Worm (Caenorhabditis elegans): ENCODE results near the gene lgc-8.

Gene lgc-8

DNA sequence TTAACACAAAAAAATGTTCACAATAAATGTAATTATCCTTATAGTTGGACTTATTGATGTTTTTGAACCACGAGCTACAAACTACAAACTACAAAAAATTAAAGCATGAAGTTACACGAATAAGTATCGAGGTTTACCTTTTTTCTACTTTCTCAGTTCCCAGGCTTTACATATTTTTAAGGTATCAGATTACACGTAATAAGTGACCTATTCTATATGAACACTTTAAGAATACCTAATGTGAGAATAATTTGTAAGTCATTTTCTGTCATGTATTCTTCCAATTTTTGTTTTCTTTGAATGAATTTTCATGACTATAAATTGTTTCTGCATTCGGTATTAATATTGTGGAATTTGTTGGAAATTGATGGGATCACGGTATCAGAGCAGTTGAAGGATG is at the start of gene lgc-8:
Gene lgc-8, plus strand, starts transcription at position 301 of the 400 bp plus-strand sequence.
- TF ChIP-seq lsy-2 (tag; optimal IDR thresholded peaks at IDR 0.05): no peak
- TF ChIP-seq sptf-1 (tag; optimal IDR thresholded peaks at IDR 0.05): no peak
- TF ChIP-seq dsc-1 (tag; optimal IDR thresholded peaks at IDR 0.05): no peak
- no peak for TF ChIP-seq zip-4 (GFP tag; optimal IDR thresholded peaks at IDR 0.05)
- no peak for TF ChIP-seq unc-130 (tag; optimal IDR thresholded peaks at IDR 0.05)
- TF ChIP-seq pag-3 (tag; optimal IDR thresholded peaks at IDR 0.05; ENCODE audit: borderline replicate concordance, insufficient read depth): no peak
- no peak for TF ChIP-seq lin-14 (GFP tag; optimal IDR thresholded peaks at IDR 0.05)
- no peak for TF ChIP-seq ceh-88 (GFP tag; IDR thresholded peaks at IDR 0.05)
- TF ChIP-seq blmp-1 (tag; optimal IDR thresholded peaks at IDR 0.05): no peak
- TF ChIP-seq elt-3 (tag; optimal IDR thresholded peaks at IDR 0.05): no peak

DNA sequence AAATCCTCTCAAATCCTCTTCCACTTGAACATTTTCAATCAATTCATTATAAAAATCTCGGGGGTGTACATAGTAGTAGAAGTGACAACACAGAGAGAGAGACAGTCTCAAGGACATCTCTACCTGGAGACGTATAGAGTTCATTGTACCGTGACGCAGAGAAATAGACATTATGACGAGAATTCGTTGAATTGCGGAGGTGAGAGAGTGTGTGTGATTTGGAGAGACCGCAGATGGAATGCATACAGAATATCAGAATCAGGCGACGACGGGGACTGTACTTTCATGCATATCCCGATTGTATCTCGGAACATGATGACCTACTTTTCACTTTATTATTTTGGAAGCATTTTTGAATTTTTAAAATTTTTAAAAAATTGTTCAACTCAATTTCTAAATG is 39.8 kb upstream of the lgc-8 start:
- TF ChIP-seq lir-3 (tag; optimal IDR thresholded peaks at IDR 0.05; ENCODE audit: poor library complexity) (no peak), egl-13 (tag; optimal IDR thresholded peaks at IDR 0.05) (no peak), zag-1 (tag; optimal IDR thresholded peaks at IDR 0.05) (no peak), vab-15 (tag; optimal IDR thresholded peaks at IDR 0.05) (no peak), mdl-1 (tag; optimal IDR thresholded peaks at IDR 0.05) (no peak), lsy-2 (tag; optimal IDR thresholded peaks at IDR 0.05) (peak; percentile 20 to 44), nhr-71 (tag; optimal IDR thresholded peaks at IDR 0.05) (peak; percentile 49), pax-3 (tag; optimal IDR thresholded peaks at IDR 0.05) (no peak), tlp-1 (tag; optimal IDR thresholded peaks at IDR 0.05) (no peak), aha-1 (tag; optimal IDR thresholded peaks at IDR 0.05) (no peak), fkh-8 (tag; optimal IDR thresholded peaks at IDR 0.05) (no peak), ceh-82 (tag; optimal IDR thresholded peaks at IDR 0.05) (no peak), nhr-90 (tag; optimal IDR thresholded peaks at IDR 0.05; ENCODE audit: poor library complexity) (peak; percentile 30), unc-62 (GFP tag; optimal IDR thresholded peaks at IDR 0.05) (no peak), lin-15B (tag; optimal IDR thresholded peaks at IDR 0.05) (no peak), ceh-88 (GFP tag; IDR thresholded peaks at IDR 0.05) (no peak), nhr-20 (tag; optimal IDR thresholded peaks at IDR 0.05) (peak; percentile 55), nhr-19 (GFP tag; conservative IDR thresholded peaks at IDR 0.05) (no peak), sox-4 (tag; optimal IDR thresholded peaks at IDR 0.05) (no peak), elt-3 (tag; optimal IDR thresholded peaks at IDR 0.05) (peak in 1 of 6 experiments; percentile 45), F16B12.6 (tag; optimal IDR thresholded peaks at IDR 0.05) (no peak), grh-1 (GFP tag; IDR thresholded peaks at IDR 0.05) (0 out of 2 replicates have a peak, but pooled peaks have one; percentile 38), tbx-2 (tag; optimal IDR thresholded peaks at IDR 0.05) (peak; percentile 3), fkh-4 (tag; optimal IDR thresholded peaks at IDR 0.05; ENCODE audit: borderline replicate concordance) (no peak), efl-1 (optimal IDR thresholded peaks at IDR 0.05) (peak in 1 of 2 experiments; percentile 26), efl-1 (GFP tag; optimal IDR thresholded peaks at IDR 0.05 in 1 of 2) (peak in 1 of 2 experiments; percentile 63), snu-23 (GFP tag; optimal IDR thresholded peaks at IDR 0.05) (peak; percentile 75), elt-2 (tag; optimal IDR thresholded peaks at IDR 0.05) (no peak), lin-35 (GFP tag; optimal IDR thresholded peaks at IDR 0.05) (peak in 1 of 2 experiments; percentile 41), hlh-4 (tag; optimal IDR thresholded peaks at IDR 0.05) (no peak), aly-2 (tag; optimal IDR thresholded peaks at IDR 0.05) (no peak), C34B4.2 (tag; optimal IDR thresholded peaks at IDR 0.05) (no peak), fos-1 (tag; optimal IDR thresholded peaks at IDR 0.05) (no peak), blmp-1 (tag; optimal IDR thresholded peaks at IDR 0.05) (peak; percentile 88), nhr-85 (tag) (peak; percentile 95), swsn-7 (tag; optimal IDR thresholded peaks at IDR 0.05) (no peak), lin-13 (GFP tag; optimal IDR thresholded peaks at IDR 0.05) (no peak), nhr-84 (tag; optimal IDR thresholded peaks at IDR 0.05) (no peak), C16A3.4 (tag; optimal IDR thresholded peaks at IDR 0.05) (no peak), ceh-90 (tag; optimal IDR thresholded peaks at IDR 0.05) (no peak), xbp-1 (tag; optimal IDR thresholded peaks at IDR 0.05) (peak; percentile 14), nhr-47 (tag; optimal IDR thresholded peaks at IDR 0.05) (peak; percentile 23), dpl-1 (GFP tag; optimal IDR thresholded peaks at IDR 0.05) (no peak), mep-1 (tag; optimal IDR thresholded peaks at IDR 0.05) (peak; percentile 77), sup-37 (GFP tag; optimal IDR thresholded peaks at IDR 0.05) (no peak)

Measured in whole organism, L1 larva.